Fruit fly (Drosophila melanogaster) whole organism, pupa: ENCODE results near the gene mRpL19.

Experiments used
- CG14655 ChIP-seq: fragments of 200-800 bp; sonication (Bioruptor generic); optimal IDR thresholded peaks from 3 replicates; lab custom pipeline; 2017; ENCODE audit warnings: mild to moderate bottlenecking, missing biosample characterization, missing genetic modification reagents, missing genetic modification characterization
- CG4496 ChIP-seq: fragments of 200-800 bp; sonication (Bioruptor generic); IDR thresholded peaks from 3 replicates; pipeline ENCODE4 v1.3.6; 2022; ENCODE audit warnings: missing biosample characterization, missing genetic modification characterization
- CG8159 ChIP-seq: fragments of 200-800 bp; sonication (Bioruptor generic); optimal IDR thresholded peaks from 3 replicates; lab custom pipeline; 2018; ENCODE audit warnings: missing biosample characterization, mild to moderate bottlenecking, missing genetic modification characterization, moderate library complexity
- CG8301 ChIP-seq: fragments of 200-800 bp; sonication (Bioruptor generic); optimal IDR thresholded peaks from 2 replicates; lab custom pipeline; 2018; ENCODE audit warnings: missing biosample characterization, mild to moderate bottlenecking, missing genetic modification characterization
- CG9948 ChIP-seq: fragments of 200-800 bp; sonication (Bioruptor generic); optimal IDR thresholded peaks from 2 replicates; lab custom pipeline; 2018; ENCODE audit warnings: missing biosample characterization, mild to moderate bottlenecking, missing genetic modification characterization, moderate library complexity
- EcR ChIP-seq: fragments of 200-800 bp; sonication (Bioruptor generic); optimal IDR thresholded peaks from 3 replicates; lab custom pipeline; 2019; ENCODE audit warnings: missing biosample characterization, missing genetic modification characterization, mild to moderate bottlenecking, moderate library complexity, missing genetic modification reagents
- Pif1A ChIP-seq: fragments of 200-800 bp; sonication (Bioruptor generic); optimal IDR thresholded peaks from 3 replicates; lab custom pipeline; 2016; ENCODE audit warnings: missing biosample characterization, missing genetic modification characterization
- fd96Ca ChIP-seq: fragments of 200-800 bp; sonication (Bioruptor generic); IDR thresholded peaks from 3 replicates; pipeline ENCODE4 v1.3.6; 2022; ENCODE audit warnings: missing biosample characterization, missing genetic modification characterization
- rn ChIP-seq: fragments of 200-800 bp; sonication (Bioruptor generic); IDR thresholded peaks from 2 replicates; pipeline ENCODE4 v1.3.6; 2022; ENCODE audit warnings: missing biosample characterization, missing genetic modification characterization

dm6 chr3R:8645580-8646220 lies 28.2 kb upstream of the mRpL19 start, which contains the start of gene Cyp313b1:
- TF ChIP-seq EcR (no peak), CG14655 (GFP tag; lab: Kevin White, UChicago) (no peak), Pif1A (GFP tag; lab: Kevin White, UChicago) (no peak), rn (GFP tag; lab: Robert Waterston, UW) (no peak), CG9948 (tag; lab: Kevin White, UChicago) (no peak), CG4496 (GFP tag; lab: Robert Waterston, UW) (no peak), fd96Ca (GFP tag; lab: Robert Waterston, UW) (no peak), CG8159 (tag; lab: Kevin White, UChicago) (no peak), CG8301 (no peak)
